Worm (Caenorhabditis elegans) whole organism, early embryonic: ENCODE results near the gene clc-26.
A peak's percentile ranks its signal among the peaks of the same experiment; 100 is the strongest.
"Not testable (repeated sequence)": the region's sequence is repeated elsewhere in the genome, so short reads cannot be mapped to it uniquely, and the experiment has no call there.

ENCODE experiments used
- B0310.2 ChIP-seq: sonication (generic microtip); optimal IDR thresholded peaks from 2 replicates; lab custom pipeline; 2016; ENCODE audit warnings: mild to moderate bottlenecking, missing genetic modification characterization, missing compliant biosample characterization
- F13C5.2 ChIP-seq: sonication (generic microtip); optimal IDR thresholded peaks from 2 replicates; lab custom pipeline; 2017; ENCODE audit warnings: mild to moderate bottlenecking, missing genetic modification characterization, inconsistent platforms, missing compliant biosample characterization
- aly-1 ChIP-seq: sonication (generic microtip); optimal IDR thresholded peaks from 2 replicates; lab custom pipeline; 2016; ENCODE audit warnings: missing genetic modification characterization, missing compliant biosample characterization
- ama-1 ChIP-seq: fragments of 150-350 bp; optimal IDR thresholded peaks from 2 replicates; lab custom pipeline; 2014
- ceh-13 ChIP-seq: fragments of 200-800 bp; sonication (Bioruptor generic); optimal IDR thresholded peaks from 2 replicates; lab custom pipeline; 2018; ENCODE audit warnings: mild to moderate bottlenecking, missing genetic modification characterization, missing compliant biosample characterization
- ceh-36 ChIP-seq: sonication (generic microtip); optimal IDR thresholded peaks from 2 replicates; lab custom pipeline; 2016; ENCODE audit warnings: missing genetic modification characterization, inconsistent platforms, missing compliant biosample characterization
- ets-7 ChIP-seq: sonication (generic microtip); optimal IDR thresholded peaks from 2 replicates; lab custom pipeline; 2016; ENCODE audit warnings: missing genotype, missing genetic modification characterization, missing compliant biosample characterization
- flt-1 ChIP-seq: fragments of 200-800 bp; sonication (Bioruptor generic); IDR thresholded peaks from 2 replicates; pipeline ENCODE4 v1.3.6; 2022; ENCODE audit warnings: missing genetic modification characterization, missing compliant biosample characterization
- hmbx-1 ChIP-seq: sonication (generic microtip); optimal IDR thresholded peaks from 2 replicates; lab custom pipeline; 2016; ENCODE audit warnings: mild to moderate bottlenecking, missing genetic modification characterization, missing compliant biosample characterization
- hmg-4 ChIP-seq: fragments of 200-800 bp; sonication (Bioruptor generic); optimal IDR thresholded peaks from 2 replicates; lab custom pipeline; 2018; ENCODE audit warnings: mild to moderate bottlenecking, missing genetic modification characterization, missing compliant biosample characterization
- hnd-1 ChIP-seq: sonication (generic microtip); optimal IDR thresholded peaks from 2 replicates; lab custom pipeline; 2016; ENCODE audit warnings: missing genetic modification characterization, missing compliant biosample characterization
- pes-1 ChIP-seq: fragments of 200-800 bp; sonication (Bioruptor generic); IDR thresholded peaks from 2 replicates; pipeline ENCODE4 v1.3.6; 2022; ENCODE audit warnings: missing genetic modification reagents, missing genetic modification characterization, missing compliant biosample characterization
- scrt-1 ChIP-seq: fragments of 200-800 bp; sonication (Bioruptor generic); IDR thresholded peaks from 2 replicates; pipeline ENCODE4 v1.3.6; 2022; ENCODE audit warnings: missing genetic modification characterization, missing compliant biosample characterization
- sea-1 ChIP-seq: fragments of 200-800 bp; sonication (Bioruptor generic); conservative IDR thresholded peaks from 2 replicates; pipeline ENCODE4 v1.3.6; 2022; ENCODE audit warnings: missing genetic modification characterization, missing compliant biosample characterization
- tbx-11 ChIP-seq: fragments of 200-800 bp; sonication (Bioruptor generic); IDR thresholded peaks from 2 replicates; pipeline ENCODE4 v1.3.6; 2022; ENCODE audit warnings: missing genetic modification characterization, missing compliant biosample characterization
- tbx-37 ChIP-seq: fragments of 200-800 bp; sonication (Bioruptor generic); conservative IDR thresholded peaks from 2 replicates; pipeline ENCODE4 v1.3.6; 2022; ENCODE audit warnings: missing genetic modification reagents, missing genetic modification characterization, missing compliant biosample characterization
- tra-4 ChIP-seq: sonication (generic microtip); optimal IDR thresholded peaks from 2 replicates; lab custom pipeline; 2017; ENCODE audit warnings: missing genetic modification characterization, missing compliant biosample characterization

Gene clc-26

ce11 chrIII:1030965-1031364, at the start of gene clc-26, which contains the start of gene E_BE45912.2:
Gene clc-26 (minus strand): TSS chrIII:1031065.
Gene E_BE45912.2 (minus strand): TSS chrIII:1031103.
- no peak for TF ChIP-seq B0310.2
- no peak for TF ChIP-seq tra-4 (tag; lab: Kevin White, UChicago)
- no peak for TF ChIP-seq ama-1 (lab: Kevin White, UChicago)
- TF ChIP-seq pes-1 (GFP tag; lab: Robert Waterston, UW) = no peak
- TF ChIP-seq hnd-1 = no peak

- TF ChIP-seq B0310.2 = no peak
- TF ChIP-seq scrt-1 = no peak
- TF ChIP-seq F13C5.2 = peak; percentile 68
- TF ChIP-seq hnd-1 = no peak
- TF ChIP-seq tbx-37 (GFP tag; lab: Robert Waterston, UW) = 0 out of 2 replicates have a peak, but pooled peaks have one; percentile 4
Observed at ce11 chrIII:1080536-1080935, 49.7 kb upstream of the clc-26 start, which contains the start of the genes rab-18 and kbp-4. Gene rab-18 (minus strand): TSS chrIII:1080775. Gene kbp-4 (plus strand): TSS chrIII:1080901.

DNA sequence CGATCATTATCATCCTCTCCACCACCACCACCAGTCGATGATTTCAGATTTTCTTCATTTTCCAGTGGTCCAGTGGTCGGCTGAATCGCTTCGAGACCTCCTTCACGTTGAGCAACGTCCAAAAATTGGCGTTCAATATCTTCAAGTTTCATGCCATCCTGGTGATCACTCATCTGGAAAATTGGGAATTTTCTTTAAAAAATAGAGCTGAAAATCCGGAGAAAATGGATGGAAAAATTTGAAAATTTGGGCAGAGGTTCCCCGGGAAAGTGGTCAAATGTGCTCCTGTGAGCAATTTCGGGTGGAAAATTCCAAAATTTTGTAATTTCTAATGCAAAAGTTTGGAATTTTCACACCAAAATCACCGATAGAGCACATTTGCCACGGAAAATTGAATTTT, 45.5 kb upstream of the clc-26 start, which contains the start of gene uaf-1:
Gene uaf-1, minus strand, starts transcription at position 173 of the 400 bp plus-strand sequence.
- TF ChIP-seq pes-1, tbx-37, sea-1 (GFP tag; lab: Robert Waterston, UW): not testable (repeated sequence)

DNA sequence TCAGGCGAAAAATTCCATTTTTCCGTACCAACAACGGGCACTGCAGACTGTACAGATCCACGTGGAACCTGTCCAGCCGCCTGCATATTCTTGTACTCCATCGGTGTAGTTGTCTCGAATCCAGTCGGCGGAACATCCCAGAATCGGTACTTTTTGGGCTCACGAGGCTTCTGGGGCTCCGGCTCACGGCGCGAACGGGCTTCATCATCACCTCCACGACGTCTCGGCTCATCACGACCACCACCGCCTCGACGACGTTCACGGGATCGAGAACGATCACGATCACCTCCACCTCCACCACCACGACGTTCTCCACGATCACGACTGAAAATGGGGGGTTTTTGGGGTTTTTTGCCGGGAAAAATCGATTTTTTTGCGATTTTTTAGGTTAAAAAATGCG, 43.3 kb upstream of the clc-26 start:
- TF ChIP-seq ets-7 (tag; lab: Kevin White, UChicago) (no peak), pes-1 (GFP tag; lab: Robert Waterston, UW) (no peak), sea-1 (GFP tag; lab: Robert Waterston, UW) (no peak), hmg-4 (GFP tag; lab: Kevin White, UChicago) (no peak), scrt-1 (no peak), ceh-13 (GFP tag; lab: Kevin White, UChicago) (no peak), tra-4 (tag; lab: Kevin White, UChicago) (no peak), tbx-11 (GFP tag; lab: Robert Waterston, UW) (no peak), hmbx-1 (tag; lab: Kevin White, UChicago) (no peak), aly-1 (tag; lab: Kevin White, UChicago) (no peak), ceh-36 (tag; lab: Kevin White, UChicago) (no peak)

ce11 chrIII:1059961-1060360, 29.1 kb upstream of the clc-26 start, which contains the start of gene BE0003N10.6:
Gene BE0003N10.6 (minus strand): TSS chrIII:1060061.
- no peak for TF ChIP-seq aly-1 (tag; lab: Kevin White, UChicago)
- no peak for TF ChIP-seq hmbx-1 (tag; lab: Kevin White, UChicago)
- no peak for TF ChIP-seq hmg-4 (GFP tag; lab: Kevin White, UChicago)
- no peak for TF ChIP-seq B0310.2
- no peak for TF ChIP-seq tbx-37 (GFP tag; lab: Robert Waterston, UW)
- TF ChIP-seq F13C5.2 = no peak

DNA sequence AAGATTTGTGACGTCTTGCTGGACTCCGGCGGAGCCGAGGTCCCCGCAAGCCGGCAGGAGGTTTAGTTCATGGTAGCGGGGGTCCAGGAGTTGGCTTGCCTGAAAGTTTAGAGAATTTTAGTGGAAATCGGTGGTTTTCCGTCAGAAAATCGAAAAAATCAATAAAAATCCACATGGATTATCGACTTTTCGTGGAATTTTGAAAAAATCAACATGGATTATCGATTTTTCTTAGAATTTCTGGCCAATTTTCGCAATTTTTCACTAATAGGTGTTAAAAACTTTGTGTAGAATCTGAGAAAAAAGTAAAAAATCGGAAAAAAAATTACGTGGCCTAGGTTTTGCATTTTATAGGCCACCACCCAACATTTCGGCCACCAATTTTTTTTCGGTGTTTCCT, 28.0 kb upstream of the clc-26 start:
- TF ChIP-seq ama-1 (lab: Kevin White, UChicago) (no peak), ceh-36 (tag; lab: Kevin White, UChicago) (no peak), hmg-4 (GFP tag; lab: Kevin White, UChicago) (no peak), tbx-37 (GFP tag; lab: Robert Waterston, UW) (no peak), pes-1 (GFP tag; lab: Robert Waterston, UW) (no peak), hmbx-1 (tag; lab: Kevin White, UChicago) (no peak), hnd-1 (no peak), aly-1 (tag; lab: Kevin White, UChicago) (no peak), tra-4 (tag; lab: Kevin White, UChicago) (no peak), sea-1 (GFP tag; lab: Robert Waterston, UW) (no peak), ceh-13 (GFP tag; lab: Kevin White, UChicago) (no peak), F13C5.2 (no peak), tbx-11 (GFP tag; lab: Robert Waterston, UW) (no peak), ets-7 (tag; lab: Kevin White, UChicago) (no peak), scrt-1 (no peak), flt-1 (no peak), B0310.2 (no peak)

ce11 chrIII:1058074-1058473, 27.2 kb upstream of the clc-26 start:
- TF ChIP-seq ets-7 (tag; lab: Kevin White, UChicago) (no peak), aly-1 (tag; lab: Kevin White, UChicago) (no peak), flt-1 (no peak), ceh-36 (tag; lab: Kevin White, UChicago) (no peak), hnd-1 (no peak), ama-1 (lab: Kevin White, UChicago) (no peak), tra-4 (tag; lab: Kevin White, UChicago) (no peak), hmg-4 (GFP tag; lab: Kevin White, UChicago) (no peak), F13C5.2 (no peak), pes-1 (GFP tag; lab: Robert Waterston, UW) (no peak), B0310.2 (no peak), scrt-1 (no peak), ceh-13 (GFP tag; lab: Kevin White, UChicago) (no peak)

- TF ChIP-seq hmbx-1 (tag; lab: Kevin White, UChicago) = no peak
- TF ChIP-seq ets-7 (tag; lab: Kevin White, UChicago) = no peak
- no peak for TF ChIP-seq tra-4 (tag; lab: Kevin White, UChicago)
- peak; percentile 56 for TF ChIP-seq hmg-4 (GFP tag; lab: Kevin White, UChicago)
- TF ChIP-seq B0310.2 = no peak
- no peak for TF ChIP-seq ceh-13 (GFP tag; lab: Kevin White, UChicago)
Observed at ce11 chrIII:1054096-1054495, 23.2 kb upstream of the clc-26 start.
